Worm (Caenorhabditis elegans): ENCODE data around the gene C47D12.2.

Gene C47D12.2

DNA sequence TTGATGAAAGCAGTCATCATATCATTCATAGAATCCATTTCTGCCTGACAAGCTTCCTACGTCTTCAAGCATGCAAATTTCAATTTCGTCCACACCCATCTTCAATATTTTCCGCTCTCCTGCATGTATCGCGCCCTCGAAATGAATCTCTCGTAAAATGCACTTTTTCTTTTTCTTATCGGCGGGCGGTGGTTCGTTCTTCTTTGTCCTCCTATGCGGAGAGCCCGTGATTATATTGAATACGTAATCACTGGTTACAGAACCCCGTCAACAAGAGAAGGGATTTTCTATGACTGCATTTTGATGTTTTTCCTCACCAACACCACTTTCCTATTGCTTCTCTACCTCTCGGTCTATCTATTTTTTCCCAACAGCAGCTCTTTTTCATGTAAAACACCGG, 39.5 kb upstream of the C47D12.2 start:
- TF ChIP-seq ceh-88 (GFP tag; IDR thresholded peaks at IDR 0.05) (peak; percentile 29; the same call in 1 of the 2 replicates), ceh-90 (tag; optimal IDR thresholded peaks at IDR 0.05) (no peak), nhr-85 (tag) (peak; percentile 67), fkh-8 (tag; optimal IDR thresholded peaks at IDR 0.05) (peak; percentile 0), ztf-4 (tag; optimal IDR thresholded peaks at IDR 0.05) (peak; percentile 30)

DNA sequence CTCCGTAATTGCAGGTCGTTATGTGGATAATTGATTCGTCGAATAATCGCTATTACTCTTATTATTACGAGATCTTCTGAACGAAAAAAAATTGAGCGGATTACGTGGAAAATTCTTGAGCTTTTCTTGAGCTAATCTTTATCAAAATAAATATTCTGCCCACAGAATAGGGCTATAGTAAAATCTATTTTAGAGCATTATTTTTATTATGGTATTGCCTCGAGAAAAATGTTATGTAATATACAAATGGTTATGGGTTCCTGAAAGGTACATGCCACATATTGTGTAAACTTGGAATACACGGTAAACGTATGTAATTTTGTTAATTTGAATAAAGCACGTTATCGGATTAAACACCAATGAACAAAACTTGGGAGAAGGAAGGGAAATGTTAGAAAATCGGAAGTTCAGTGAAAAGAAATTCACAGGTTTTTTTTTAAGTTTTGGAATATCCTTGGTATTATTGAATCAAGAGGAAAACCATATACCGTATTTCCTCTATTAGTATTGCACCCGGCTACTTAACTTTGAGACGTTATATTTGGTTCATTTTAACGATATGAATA, 38.8 kb upstream of the C47D12.2 start:
- TF ChIP-seq efl-1 (optimal IDR thresholded peaks at IDR 0.05), result peak in 1 of 2 experiments; percentile 2
- TF ChIP-seq efl-1 (GFP tag; optimal IDR thresholded peaks at IDR 0.05 in 1 of 2), result peak in 1 of 2 experiments; percentile 85
- TF ChIP-seq nhr-19 (GFP tag; conservative IDR thresholded peaks at IDR 0.05), result peak; percentile 28
- no peak for TF ChIP-seq nhr-84 (tag; optimal IDR thresholded peaks at IDR 0.05)
- TF ChIP-seq tbx-2 (tag; optimal IDR thresholded peaks at IDR 0.05), result no peak
- TF ChIP-seq ces-1 (GFP tag; optimal IDR thresholded peaks at IDR 0.05), result no peak
- TF ChIP-seq ceh-8 (GFP tag; optimal IDR thresholded peaks at IDR 0.05), result no peak
- TF ChIP-seq lin-35 (GFP tag; optimal IDR thresholded peaks at IDR 0.05), result no peak
- TF ChIP-seq ztf-4 (tag; optimal IDR thresholded peaks at IDR 0.05), result peak; percentile 83
- no peak for TF ChIP-seq C34B4.2 (tag; optimal IDR thresholded peaks at IDR 0.05)
- TF ChIP-seq nhr-90 (tag; optimal IDR thresholded peaks at IDR 0.05; ENCODE audit: poor library complexity), result peak; percentile 67
- no peak for TF ChIP-seq C16A3.4 (tag; optimal IDR thresholded peaks at IDR 0.05)
- no peak for TF ChIP-seq fkh-8 (tag; optimal IDR thresholded peaks at IDR 0.05)
- no peak for TF ChIP-seq fkh-4 (tag; optimal IDR thresholded peaks at IDR 0.05; ENCODE audit: borderline replicate concordance)
- no peak for TF ChIP-seq snpc-4 (tag; optimal IDR thresholded peaks at IDR 0.05)
- TF ChIP-seq F16B12.6 (tag; optimal IDR thresholded peaks at IDR 0.05), result no peak
- TF ChIP-seq nhr-71 (tag; optimal IDR thresholded peaks at IDR 0.05), result peak; percentile 72
- TF ChIP-seq hpl-2 (GFP tag; optimal IDR thresholded peaks at IDR 0.05), result no peak
- TF ChIP-seq fos-1 (tag; optimal IDR thresholded peaks at IDR 0.05), result peak; percentile 53
- TF ChIP-seq alr-1 (tag; optimal IDR thresholded peaks at IDR 0.05; ENCODE audit: borderline replicate concordance), result no peak
- no peak for TF ChIP-seq mef-2 (tag; optimal IDR thresholded peaks at IDR 0.05)
- TF ChIP-seq hlh-17 (GFP tag; optimal IDR thresholded peaks at IDR 0.05; ENCODE audit: borderline replicate concordance), result no peak
- TF ChIP-seq swsn-7 (tag; optimal IDR thresholded peaks at IDR 0.05), result peak; percentile 17
- TF ChIP-seq unc-62 (GFP tag; optimal IDR thresholded peaks at IDR 0.05), result no peak
- TF ChIP-seq hlh-4 (tag; optimal IDR thresholded peaks at IDR 0.05), result no peak
- TF ChIP-seq nhr-11 (tag; optimal IDR thresholded peaks at IDR 0.05), result peak; percentile 32
- peak in 1 of 2 experiments; percentile 35 for TF ChIP-seq ztf-11 (tag; optimal IDR thresholded peaks at IDR 0.05)
- no peak for TF ChIP-seq efl-3 (GFP tag; optimal IDR thresholded peaks at IDR 0.05)
- TF ChIP-seq dsc-1 (tag; optimal IDR thresholded peaks at IDR 0.05), result peak; percentile 72
- no peak for TF ChIP-seq lin-15B (tag; optimal IDR thresholded peaks at IDR 0.05)
- TF ChIP-seq rnt-1 (tag; optimal IDR thresholded peaks at IDR 0.05), result no peak
- no peak for TF ChIP-seq pag-3 (tag; optimal IDR thresholded peaks at IDR 0.05; ENCODE audit: borderline replicate concordance, insufficient read depth)
- peak; percentile 44 for TF ChIP-seq unc-86 (tag; optimal IDR thresholded peaks at IDR 0.05)
- TF ChIP-seq nhr-47 (tag; optimal IDR thresholded peaks at IDR 0.05), result peak; percentile 48
- TF ChIP-seq fkh-10 (GFP tag; optimal IDR thresholded peaks at IDR 0.05), result no peak
- no peak for TF ChIP-seq lin-14 (GFP tag; optimal IDR thresholded peaks at IDR 0.05)
- no peak for TF ChIP-seq skn-1 (tag; optimal IDR thresholded peaks at IDR 0.05)
- no peak for TF ChIP-seq mab-9 (GFP tag; IDR thresholded peaks at IDR 0.05)
- no peak for TF ChIP-seq aha-1 (tag; optimal IDR thresholded peaks at IDR 0.05)
- peak; percentile 10 for TF ChIP-seq blmp-1 (tag; optimal IDR thresholded peaks at IDR 0.05)
- TF ChIP-seq lir-3 (tag; optimal IDR thresholded peaks at IDR 0.05; ENCODE audit: poor library complexity), result peak; percentile 33
- peak; percentile 31 for TF ChIP-seq lin-39 (tag; optimal IDR thresholded peaks at IDR 0.05)
- TF ChIP-seq unc-130 (tag; optimal IDR thresholded peaks at IDR 0.05), result no peak
- TF ChIP-seq lsy-2 (tag; optimal IDR thresholded peaks at IDR 0.05), result peak; percentile 25 to 59
- no peak for TF ChIP-seq ceh-82 (tag; optimal IDR thresholded peaks at IDR 0.05)
- no peak for TF ChIP-seq pqm-1 (tag; optimal IDR thresholded peaks at IDR 0.05)
- TF ChIP-seq mdl-1 (tag; optimal IDR thresholded peaks at IDR 0.05), result no peak
